Worm (Caenorhabditis elegans) whole organism, early embryonic: ENCODE measurements around the gene hel-1.

Experiments
- B0310.2 ChIP-seq: sonication (generic microtip); optimal IDR thresholded peaks from 2 replicates; lab custom pipeline; 2016; ENCODE audit warnings: mild to moderate bottlenecking, missing genetic modification characterization, missing compliant biosample characterization
- F13C5.2 ChIP-seq: sonication (generic microtip); optimal IDR thresholded peaks from 2 replicates; lab custom pipeline; 2017; ENCODE audit warnings: mild to moderate bottlenecking, missing genetic modification characterization, inconsistent platforms, missing compliant biosample characterization
- aly-1 ChIP-seq: sonication (generic microtip); optimal IDR thresholded peaks from 2 replicates; lab custom pipeline; 2016; ENCODE audit warnings: missing genetic modification characterization, missing compliant biosample characterization
- ama-1 ChIP-seq: fragments of 150-350 bp; optimal IDR thresholded peaks from 2 replicates; lab custom pipeline; 2014
- ceh-13 ChIP-seq: fragments of 200-800 bp; sonication (Bioruptor generic); optimal IDR thresholded peaks from 2 replicates; lab custom pipeline; 2018; ENCODE audit warnings: mild to moderate bottlenecking, missing genetic modification characterization, missing compliant biosample characterization
- ceh-36 ChIP-seq: sonication (generic microtip); optimal IDR thresholded peaks from 2 replicates; lab custom pipeline; 2016; ENCODE audit warnings: missing genetic modification characterization, inconsistent platforms, missing compliant biosample characterization
- ets-7 ChIP-seq: sonication (generic microtip); optimal IDR thresholded peaks from 2 replicates; lab custom pipeline; 2016; ENCODE audit warnings: missing genotype, missing genetic modification characterization, missing compliant biosample characterization
- flt-1 ChIP-seq: fragments of 200-800 bp; sonication (Bioruptor generic); IDR thresholded peaks from 2 replicates; pipeline ENCODE4 v1.3.6; 2022; ENCODE audit warnings: missing genetic modification characterization, missing compliant biosample characterization
- hmbx-1 ChIP-seq: sonication (generic microtip); optimal IDR thresholded peaks from 2 replicates; lab custom pipeline; 2016; ENCODE audit warnings: mild to moderate bottlenecking, missing genetic modification characterization, missing compliant biosample characterization
- hmg-4 ChIP-seq: fragments of 200-800 bp; sonication (Bioruptor generic); optimal IDR thresholded peaks from 2 replicates; lab custom pipeline; 2018; ENCODE audit warnings: mild to moderate bottlenecking, missing genetic modification characterization, missing compliant biosample characterization
- hnd-1 ChIP-seq: sonication (generic microtip); optimal IDR thresholded peaks from 2 replicates; lab custom pipeline; 2016; ENCODE audit warnings: missing genetic modification characterization, missing compliant biosample characterization
- pes-1 ChIP-seq: fragments of 200-800 bp; sonication (Bioruptor generic); IDR thresholded peaks from 2 replicates; pipeline ENCODE4 v1.3.6; 2022; ENCODE audit warnings: missing genetic modification reagents, missing genetic modification characterization, missing compliant biosample characterization
- scrt-1 ChIP-seq: fragments of 200-800 bp; sonication (Bioruptor generic); IDR thresholded peaks from 2 replicates; pipeline ENCODE4 v1.3.6; 2022; ENCODE audit warnings: missing genetic modification characterization, missing compliant biosample characterization
- sea-1 ChIP-seq: fragments of 200-800 bp; sonication (Bioruptor generic); conservative IDR thresholded peaks from 2 replicates; pipeline ENCODE4 v1.3.6; 2022; ENCODE audit warnings: missing genetic modification characterization, missing compliant biosample characterization
- tbx-11 ChIP-seq: fragments of 200-800 bp; sonication (Bioruptor generic); IDR thresholded peaks from 2 replicates; pipeline ENCODE4 v1.3.6; 2022; ENCODE audit warnings: missing genetic modification characterization, missing compliant biosample characterization
- tbx-37 ChIP-seq: fragments of 200-800 bp; sonication (Bioruptor generic); conservative IDR thresholded peaks from 2 replicates; pipeline ENCODE4 v1.3.6; 2022; ENCODE audit warnings: missing genetic modification reagents, missing genetic modification characterization, missing compliant biosample characterization
- tra-4 ChIP-seq: sonication (generic microtip); optimal IDR thresholded peaks from 2 replicates; lab custom pipeline; 2017; ENCODE audit warnings: missing genetic modification characterization, missing compliant biosample characterization

The hel-1 gene

DNA sequence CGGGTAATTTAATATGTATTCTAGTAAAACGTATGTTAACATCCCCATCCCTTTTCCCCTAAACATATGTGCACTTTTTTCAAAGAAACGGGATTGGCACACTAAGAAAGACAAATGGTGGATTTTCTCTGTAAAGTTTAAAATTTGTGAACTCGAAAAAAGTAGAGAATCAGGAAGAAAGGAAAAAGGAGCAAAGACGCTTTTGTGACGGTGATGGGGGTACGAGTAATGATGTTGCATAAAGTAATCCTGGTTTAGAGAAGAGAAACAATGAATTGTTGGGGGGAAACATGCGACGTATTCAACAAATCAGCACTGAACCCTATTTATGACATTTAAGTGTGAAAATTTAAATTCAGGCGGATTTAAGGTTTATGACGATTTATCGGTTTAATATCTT, 17.2 kb downstream of the hel-1 start:
- no peak for TF ChIP-seq tbx-37 (GFP tag; lab: Robert Waterston, UW)
- no peak for TF ChIP-seq tbx-11 (GFP tag; lab: Robert Waterston, UW)
- no peak for TF ChIP-seq aly-1 (tag; lab: Kevin White, UChicago)
- no peak for TF ChIP-seq hmg-4 (GFP tag; lab: Kevin White, UChicago)
- no peak for TF ChIP-seq hmbx-1 (tag; lab: Kevin White, UChicago)
- TF ChIP-seq ceh-13 (GFP tag; lab: Kevin White, UChicago): no peak
- no peak for TF ChIP-seq ama-1
- no peak for TF ChIP-seq scrt-1 (GFP tag; lab: Robert Waterston, UW)
- TF ChIP-seq pes-1 (GFP tag; lab: Robert Waterston, UW): no peak
- no peak for TF ChIP-seq F13C5.2 (tag; lab: Kevin White, UChicago)
- TF ChIP-seq ceh-36 (tag; lab: Kevin White, UChicago): no peak
- TF ChIP-seq B0310.2: no peak
- no peak for TF ChIP-seq flt-1 (GFP tag; lab: Robert Waterston, UW)
- no peak for TF ChIP-seq sea-1 (GFP tag; lab: Robert Waterston, UW)
- TF ChIP-seq ets-7 (tag; lab: Kevin White, UChicago): no peak

- TF ChIP-seq tbx-11 (GFP tag; lab: Robert Waterston, UW): no peak
- TF ChIP-seq ceh-36 (tag; lab: Kevin White, UChicago): no peak
- TF ChIP-seq hnd-1 (tag; lab: Kevin White, UChicago): no peak
- TF ChIP-seq ceh-13 (GFP tag; lab: Kevin White, UChicago): no peak
- no peak for TF ChIP-seq tbx-37 (GFP tag; lab: Robert Waterston, UW)
Measured at ce11 chrII:8308314-8308713, 20.4 kb downstream of the hel-1 start.

- no peak for TF ChIP-seq hmbx-1 (tag; lab: Kevin White, UChicago)
- no peak for TF ChIP-seq scrt-1 (GFP tag; lab: Robert Waterston, UW)
- no peak for TF ChIP-seq hnd-1 (tag; lab: Kevin White, UChicago)
- TF ChIP-seq tbx-11 (GFP tag; lab: Robert Waterston, UW): no peak
- TF ChIP-seq ama-1: no peak
- TF ChIP-seq B0310.2: no peak
- no peak for TF ChIP-seq flt-1 (GFP tag; lab: Robert Waterston, UW)
Measured at ce11 chrII:8295296-8295695, 33.4 kb downstream of the hel-1 start, which contains the start of gene nlp-55. TSS of gene nlp-55 (minus strand) at chrII:8295396.

DNA sequence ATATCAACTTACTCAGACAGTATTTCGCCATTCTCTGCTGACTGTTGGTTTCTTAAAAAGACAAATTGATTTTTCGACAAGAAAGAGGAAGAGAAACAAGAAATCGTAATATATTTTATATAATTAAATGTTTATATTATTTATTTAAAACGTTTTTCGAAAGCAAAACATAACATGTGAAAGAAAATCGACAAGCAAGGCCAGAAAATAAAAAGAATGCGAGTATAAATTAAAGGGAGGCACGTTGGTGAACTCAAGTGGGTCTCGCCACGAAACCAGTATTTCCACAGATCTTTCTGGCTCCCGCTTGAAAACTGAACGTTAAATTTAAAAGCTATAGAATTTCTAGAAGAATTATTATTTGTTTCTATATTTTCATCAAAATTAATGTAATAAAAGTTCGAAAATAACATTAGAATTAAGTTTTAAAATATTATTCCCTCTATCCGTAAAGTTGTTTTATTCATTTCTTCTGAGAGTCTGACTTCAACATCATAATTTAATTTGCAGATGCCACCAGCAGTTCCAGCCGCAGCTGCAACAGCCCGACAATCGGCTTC, 45.4 kb downstream of the hel-1 start, which contains the start of the genes nst-1 and cct-4:
Gene nst-1 (minus strand): TSS at position 51 of the 560 bp plus-strand sequence.
Gene cct-4 (plus strand): TSS at position 510 of the 560 bp plus-strand sequence.
- no peak for TF ChIP-seq pes-1 (GFP tag; lab: Robert Waterston, UW)
- TF ChIP-seq flt-1 (GFP tag; lab: Robert Waterston, UW): no peak
- TF ChIP-seq tra-4 (tag; lab: Kevin White, UChicago): no peak
- TF ChIP-seq tbx-37 (GFP tag; lab: Robert Waterston, UW): no peak
- TF ChIP-seq ceh-13 (GFP tag; lab: Kevin White, UChicago): no peak
- no peak for TF ChIP-seq sea-1 (GFP tag; lab: Robert Waterston, UW)
- TF ChIP-seq ets-7 (tag; lab: Kevin White, UChicago): no peak
- no peak for TF ChIP-seq ama-1
- TF ChIP-seq ceh-36 (tag; lab: Kevin White, UChicago): no peak
- no peak for TF ChIP-seq aly-1 (tag; lab: Kevin White, UChicago)
- no peak for TF ChIP-seq tbx-11 (GFP tag; lab: Robert Waterston, UW)
- TF ChIP-seq scrt-1 (GFP tag; lab: Robert Waterston, UW): no peak
- TF ChIP-seq hnd-1 (tag; lab: Kevin White, UChicago): no peak
- no peak for TF ChIP-seq B0310.2
- no peak for TF ChIP-seq hmg-4 (GFP tag; lab: Kevin White, UChicago)
- no peak for TF ChIP-seq F13C5.2 (tag; lab: Kevin White, UChicago)
- no peak for TF ChIP-seq hmbx-1 (tag; lab: Kevin White, UChicago)

DNA sequence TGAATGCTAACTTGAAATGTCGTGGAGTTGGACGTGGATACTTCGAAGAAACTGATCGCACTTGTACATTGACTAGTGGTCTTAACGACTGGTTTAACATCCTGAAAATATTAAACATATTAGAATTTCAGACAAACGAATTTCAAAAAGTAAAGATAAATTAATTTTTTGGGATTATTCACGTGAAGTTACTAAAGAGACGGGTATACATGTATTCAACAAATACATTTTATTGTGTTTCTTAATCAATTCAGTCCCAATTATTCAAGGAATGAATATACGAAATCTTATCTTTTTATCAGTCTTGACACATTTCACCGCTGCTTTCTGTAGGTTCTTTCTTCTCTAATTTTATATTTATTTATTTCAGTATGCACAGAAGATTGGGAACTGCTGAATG, 50.3 kb downstream of the hel-1 start, which contains the start of the genes mrpl-10 and clec-142:
Gene mrpl-10 (minus strand): TSS at position 101 of the 400 bp plus-strand sequence.
Gene clec-142 (plus strand): TSS at position 264 of the 400 bp plus-strand sequence.
- TF ChIP-seq F13C5.2 (tag; lab: Kevin White, UChicago): no peak
- no peak for TF ChIP-seq hnd-1 (tag; lab: Kevin White, UChicago)
- no peak for TF ChIP-seq B0310.2
- TF ChIP-seq tra-4 (tag; lab: Kevin White, UChicago): no peak
- no peak for TF ChIP-seq tbx-11 (GFP tag; lab: Robert Waterston, UW)
- TF ChIP-seq hmg-4 (GFP tag; lab: Kevin White, UChicago): no peak
- TF ChIP-seq pes-1 (GFP tag; lab: Robert Waterston, UW): no peak
- no peak for TF ChIP-seq ama-1
- no peak for TF ChIP-seq aly-1 (tag; lab: Kevin White, UChicago)
- no peak for TF ChIP-seq ceh-13 (GFP tag; lab: Kevin White, UChicago)
- no peak for TF ChIP-seq flt-1 (GFP tag; lab: Robert Waterston, UW)
- no peak for TF ChIP-seq ceh-36 (tag; lab: Kevin White, UChicago)
- TF ChIP-seq ets-7 (tag; lab: Kevin White, UChicago): no peak
- TF ChIP-seq scrt-1 (GFP tag; lab: Robert Waterston, UW): no peak
- TF ChIP-seq hmbx-1 (tag; lab: Kevin White, UChicago): no peak
- TF ChIP-seq sea-1 (GFP tag; lab: Robert Waterston, UW): no peak
- no peak for TF ChIP-seq tbx-37 (GFP tag; lab: Robert Waterston, UW)
